Fruit fly (Drosophila melanogaster) whole organism, embryonic: ENCODE measurements around the gene Mondo.
A peak's percentile ranks its signal among the peaks of the same experiment; 100 is the strongest.

Experiments used
- B-H2 ChIP-seq: fragments of 200-800 bp; sonication (Bioruptor generic); optimal IDR thresholded peaks from 2 replicates; lab custom pipeline; 2018; ENCODE audit warnings: missing biosample characterization, mild to moderate bottlenecking, missing genetic modification characterization
- C15 ChIP-seq: fragments of 200-800 bp; sonication (Bioruptor generic); IDR thresholded peaks from 3 replicates; pipeline ENCODE4 v1.3.6; 2022; ENCODE audit warnings: missing biosample characterization, missing genetic modification characterization
- CG11560 ChIP-seq: fragments of 200-800 bp; sonication (Bioruptor generic); IDR thresholded peaks from 3 replicates; pipeline ENCODE4 v1.3.6; 2022; ENCODE audit warnings: missing biosample characterization, missing genetic modification characterization
- CG12236 ChIP-seq: fragments of 200-800 bp; sonication (Bioruptor generic); optimal IDR thresholded peaks from 2 replicates; lab custom pipeline; 2016; ENCODE audit warnings: missing biosample characterization, missing genetic modification characterization
- CG1233 ChIP-seq: fragments of 200-800 bp; sonication (Bioruptor generic); optimal IDR thresholded peaks from 4 replicates; lab custom pipeline; 2018; ENCODE audit warnings: missing biosample characterization, mild to moderate bottlenecking, missing genetic modification characterization
- CG12391 ChIP-seq: fragments of 200-800 bp; sonication (Bioruptor generic); optimal IDR thresholded peaks from 3 replicates; lab custom pipeline; 2018; ENCODE audit warnings: missing biosample characterization, mild to moderate bottlenecking, missing genetic modification characterization, moderate library complexity
- CG13287 ChIP-seq: fragments of 200-800 bp; sonication (Bioruptor generic); IDR thresholded peaks from 2 replicates; pipeline ENCODE4 v1.3.6; 2022; ENCODE audit warnings: missing biosample characterization, missing genetic modification characterization; ENCODE audit not compliant: partially characterized antibody
- CG13775 ChIP-seq: fragments of 200-800 bp; sonication (Bioruptor generic); optimal IDR thresholded peaks from 3 replicates; lab custom pipeline; 2017; ENCODE audit warnings: missing biosample characterization, mild to moderate bottlenecking, missing genetic modification characterization
- CG15514 ChIP-seq: fragments of 200-800 bp; sonication (Bioruptor generic); optimal IDR thresholded peaks from 3 replicates; lab custom pipeline; 2017; ENCODE audit warnings: missing biosample characterization, missing genetic modification characterization, mild to moderate bottlenecking, moderate library complexity, missing genetic modification reagents
- CG17802 ChIP-seq: fragments of 200-800 bp; sonication (Bioruptor generic); optimal IDR thresholded peaks from 2 replicates; lab custom pipeline; 2018; ENCODE audit warnings: missing biosample characterization, mild to moderate bottlenecking, missing genetic modification characterization, moderate library complexity
- CG1792 ChIP-seq: fragments of 200-800 bp; sonication (Bioruptor generic); optimal IDR thresholded peaks from 2 replicates; lab custom pipeline; 2016; ENCODE audit warnings: missing biosample characterization, missing genetic modification characterization
- CG18011 ChIP-seq: fragments of 200-800 bp; sonication (Bioruptor generic); optimal IDR thresholded peaks from 2 replicates; lab custom pipeline; 2017; ENCODE audit warnings: missing biosample characterization, missing genetic modification characterization, mild to moderate bottlenecking, moderate library complexity, missing genotype
- CG2120 ChIP-seq: fragments of 200-800 bp; sonication (Bioruptor generic); optimal IDR thresholded peaks from 3 replicates; lab custom pipeline; 2016; ENCODE audit warnings: missing biosample characterization, missing genetic modification characterization
- CG3163 ChIP-seq: fragments of 200-800 bp; sonication (Bioruptor generic); optimal IDR thresholded peaks from 3 replicates; lab custom pipeline; 2016; ENCODE audit warnings: missing biosample characterization, missing genetic modification characterization
- CG33557 ChIP-seq: fragments of 200-800 bp; sonication (Bioruptor generic); optimal IDR thresholded peaks from 2 replicates; lab custom pipeline; 2019; ENCODE audit warnings: missing biosample characterization, mild to moderate bottlenecking, missing genetic modification characterization, moderate library complexity
- CG3847 ChIP-seq: fragments of 200-800 bp; sonication (Bioruptor generic); IDR thresholded peaks from 2 replicates; pipeline ENCODE4 v1.3.6; 2022; ENCODE audit warnings: missing biosample characterization, missing genetic modification characterization
- CG8944 ChIP-seq: fragments of 200-800 bp; sonication (Bioruptor generic); optimal IDR thresholded peaks from 3 replicates; lab custom pipeline; 2016; ENCODE audit warnings: missing biosample characterization, missing genetic modification characterization
- CG9609 ChIP-seq: fragments of 200-800 bp; sonication (Bioruptor generic); optimal IDR thresholded peaks from 3 replicates; lab custom pipeline; 2016; ENCODE audit warnings: missing biosample characterization, missing genetic modification characterization
- CG9727 ChIP-seq: fragments of 200-800 bp; sonication (Bioruptor generic); optimal IDR thresholded peaks from 3 replicates; lab custom pipeline; 2017; ENCODE audit warnings: missing biosample characterization, mild to moderate bottlenecking, missing genetic modification characterization
- CG9876 ChIP-seq: fragments of 200-800 bp; sonication (Bioruptor generic); optimal IDR thresholded peaks from 2 replicates; lab custom pipeline; 2016; ENCODE audit warnings: missing biosample characterization, missing genetic modification characterization
- E2f1 ChIP-seq: fragments of 200-800 bp; sonication (Bioruptor generic); IDR thresholded peaks from 2 replicates; pipeline ENCODE4 v1.3.6; 2022; ENCODE audit warnings: missing biosample characterization, missing genetic modification characterization
- HLHmδ ChIP-seq: fragments of 200-800 bp; sonication (Bioruptor generic); optimal IDR thresholded peaks from 2 replicates; lab custom pipeline; 2018; ENCODE audit warnings: missing biosample characterization, mild to moderate bottlenecking, missing genetic modification characterization, moderate library complexity
- Hr51 ChIP-seq, 2 experiments: fragments of 200-800 bp; sonication (Bioruptor generic); optimal IDR thresholded peaks; 2 replicates in 1 of 2; 3 replicates in 1 of 2; lab custom pipeline; 2016 to 2018; ENCODE audit warnings: missing biosample characterization in 2 of 2, missing genetic modification characterization in 2 of 2, mild to moderate bottlenecking in 1 of 2, moderate library complexity in 1 of 2
- MESR4 ChIP-seq: fragments of 200-800 bp; sonication (Bioruptor generic); optimal IDR thresholded peaks from 2 replicates; lab custom pipeline; 2018; ENCODE audit warnings: missing biosample characterization, mild to moderate bottlenecking, missing genetic modification characterization, moderate library complexity
- Mad ChIP-seq: fragments of 200-800 bp; sonication (Bioruptor generic); optimal IDR thresholded peaks from 2 replicates; lab custom pipeline; 2016; ENCODE audit warnings: missing biosample characterization, missing genetic modification characterization
- Mes4 ChIP-seq: fragments of 200-800 bp; sonication (Bioruptor generic); optimal IDR thresholded peaks from 2 replicates; lab custom pipeline; 2016; ENCODE audit warnings: missing biosample characterization, missing genetic modification characterization
- Nf-YC ChIP-seq: fragments of 200-800 bp; optimal IDR thresholded peaks from 3 replicates; lab custom pipeline; 2019; ENCODE audit warnings: missing biosample characterization, mild to moderate bottlenecking, missing genetic modification characterization, moderate library complexity
- Opbp ChIP-seq: fragments of 200-800 bp; sonication (Bioruptor generic); IDR thresholded peaks from 3 replicates; pipeline ENCODE4 v1.3.6; 2022; ENCODE audit warnings: missing biosample characterization, missing genetic modification characterization; ENCODE audit not compliant: partially characterized antibody
- Ptx1 ChIP-seq: fragments of 200-800 bp; sonication (Bioruptor generic); IDR thresholded peaks from 2 replicates; pipeline ENCODE4 v1.3.6; 2022; ENCODE audit warnings: missing biosample characterization, missing genetic modification characterization
- Taf1 ChIP-seq: fragments of 200-800 bp; sonication (Bioruptor generic); IDR thresholded peaks from 2 replicates; pipeline ENCODE4 v1.3.6; 2022; ENCODE audit warnings: missing biosample characterization, missing genetic modification characterization
- ab ChIP-seq: fragments of 200-800 bp; sonication (Bioruptor generic); optimal IDR thresholded peaks from 2 replicates; lab custom pipeline; 2016; ENCODE audit warnings: missing biosample characterization, missing genetic modification characterization
- cg ChIP-seq: fragments of 200-800 bp; sonication (Bioruptor generic); optimal IDR thresholded peaks from 3 replicates; lab custom pipeline; 2019; ENCODE audit warnings: missing biosample characterization, mild to moderate bottlenecking, missing genetic modification characterization, moderate library complexity
- crp ChIP-seq, 2 experiments: fragments of 200-800 bp; sonication (Bioruptor generic); optimal IDR thresholded peaks; 2 replicates in 1 of 2; 3 replicates in 1 of 2; lab custom pipeline; 2017; ENCODE audit warnings: missing biosample characterization in 2 of 2, missing genetic modification characterization in 2 of 2, mild to moderate bottlenecking in 1 of 2, moderate library complexity in 1 of 2
- ems ChIP-seq: fragments of 200-800 bp; sonication (Bioruptor generic); optimal IDR thresholded peaks from 3 replicates; lab custom pipeline; 2016; ENCODE audit warnings: missing biosample characterization, missing genetic modification characterization
- exex ChIP-seq: fragments of 200-800 bp; sonication (Bioruptor generic); optimal IDR thresholded peaks from 4 replicates; lab custom pipeline; 2018; ENCODE audit warnings: missing biosample characterization, mild to moderate bottlenecking, missing genetic modification characterization, moderate library complexity
- gem ChIP-seq: fragments of 200-800 bp; sonication (Bioruptor generic); optimal IDR thresholded peaks from 2 replicates; lab custom pipeline; 2019; ENCODE audit warnings: missing biosample characterization, mild to moderate bottlenecking, missing genetic modification characterization, moderate library complexity
- jumu ChIP-seq: fragments of 200-800 bp; sonication (Bioruptor generic); optimal IDR thresholded peaks from 3 replicates; lab custom pipeline; 2016; ENCODE audit warnings: missing biosample characterization, missing genetic modification characterization
- maf-S ChIP-seq: fragments of 200-800 bp; sonication (Bioruptor generic); optimal IDR thresholded peaks from 2 replicates; lab custom pipeline; 2016; ENCODE audit warnings: missing biosample characterization, missing genetic modification characterization
- pan ChIP-seq, 4 experiments: fragments of >200 bp in 3 of 4; fragments of 200-800 bp in 1 of 4; sonication (Bioruptor generic) in 1 of 4; optimal IDR thresholded peaks in 3 of 4; IDR thresholded peaks in 1 of 4; 2 replicates each; pipeline versions ENCODE4 v1.3.6 to Lab custom; 2017 to 2022; ENCODE audit warnings: missing biosample characterization in 2 of 4, missing genetic modification characterization in 2 of 4, mixed read lengths in 1 of 4
- phol ChIP-seq: fragments of 200-800 bp; sonication (Bioruptor generic); optimal IDR thresholded peaks from 3 replicates; lab custom pipeline; 2018; ENCODE audit warnings: missing biosample characterization, mild to moderate bottlenecking, missing genetic modification characterization, moderate library complexity
- repo ChIP-seq: fragments of 200-800 bp; sonication (Bioruptor generic); optimal IDR thresholded peaks from 2 replicates; lab custom pipeline; 2016; ENCODE audit warnings: missing biosample characterization, missing genetic modification characterization
- row ChIP-seq: fragments of 200-800 bp; sonication (Bioruptor generic); IDR thresholded peaks from 3 replicates; pipeline ENCODE4 v1.3.6; 2022; ENCODE audit warnings: missing biosample characterization, missing genetic modification characterization
- run ChIP-seq: fragments of 200-800 bp; sonication (Bioruptor generic); optimal IDR thresholded peaks from 3 replicates; lab custom pipeline; 2018; ENCODE audit warnings: missing biosample characterization, mild to moderate bottlenecking, missing genetic modification characterization
- sens ChIP-seq: fragments of 200-800 bp; sonication (Bioruptor generic); peaks from one replicate; lab custom pipeline; 2016; ENCODE audit warnings: missing biosample characterization, missing genetic modification characterization
- shn ChIP-seq: fragments of 200-800 bp; sonication (Bioruptor generic); optimal IDR thresholded peaks from 3 replicates; lab custom pipeline; 2016; ENCODE audit warnings: missing biosample characterization, missing genetic modification characterization
- so ChIP-seq: fragments of 200-800 bp; sonication (Bioruptor generic); IDR thresholded peaks from 3 replicates; pipeline ENCODE4 v1.3.6; 2022; ENCODE audit warnings: missing biosample characterization, missing genetic modification characterization
- unc-4 ChIP-seq: fragments of 200-800 bp; sonication (Bioruptor generic); IDR thresholded peaks from 2 replicates; pipeline ENCODE4 v1.3.6; 2022; ENCODE audit warnings: missing biosample characterization, missing genetic modification characterization; ENCODE audit not compliant: partially characterized antibody
- yki ChIP-seq: fragments of >200 bp; optimal IDR thresholded peaks from 3 replicates; lab custom pipeline; 2018
- zfh2 ChIP-seq: fragments of 200-800 bp; sonication (Bioruptor generic); optimal IDR thresholded peaks from 2 replicates; lab custom pipeline; 2016; ENCODE audit warnings: missing biosample characterization, missing genetic modification characterization

Mondo gene

dm6 chr2L:21309754-21310426 is at the start of gene Mondo (continued):
- TF ChIP-seq CG2120 (peak; percentile 50), CG9876 (GFP tag; lab: Kevin White, UChicago) (peak; percentile 10), CG12391 (tag; lab: Kevin White, UChicago) (peak; percentile 51), ab (GFP tag; lab: Kevin White, UChicago) (no peak), exex (tag; lab: Kevin White, UChicago) (peak; percentile 37), unc-4 (GFP tag; lab: Robert Waterston, UW) (no peak), phol (tag; lab: Kevin White, UChicago) (peak; percentile 82), repo (no peak), Mad (peak; percentile 14), CG17802 (peak; percentile 76), Opbp (GFP tag; lab: Robert Waterston, UW) (no peak; the same call in 2 of the 3 replicates), Ptx1 (GFP tag; lab: Robert Waterston, UW) (peak; percentile 64), row (GFP tag; lab: Robert Waterston, UW) (peak; percentile 84), CG12236 (GFP tag; lab: Kevin White, UChicago) (no peak), E2f1 (no peak; the same call in 1 of the 2 replicates), CG9609 (GFP tag; lab: Kevin White, UChicago) (peak; percentile 46), Hr51 (GFP tag; optimal IDR thresholded peaks at IDR 0.05; lab: Kevin White, UChicago) (peak in 1 of 2 experiments; percentile 41), crp (GFP tag; optimal IDR thresholded peaks at IDR 0.05; lab: Kevin White, UChicago) (peak in 1 of 2 experiments; percentile 58), CG13775 (GFP tag; lab: Kevin White, UChicago) (peak; percentile 32), Nf-YC (no peak), cg (GFP tag; lab: Kevin White, UChicago) (peak; percentile 77), HLHmδ (GFP tag; lab: Kevin White, UChicago) (no peak), zfh2 (peak; percentile 34), CG18011 (GFP tag; lab: Kevin White, UChicago) (no peak), CG33557 (GFP tag; lab: Kevin White, UChicago) (no peak), CG1233 (GFP tag; lab: Kevin White, UChicago) (peak; percentile 13), Mes4 (GFP tag; lab: Kevin White, UChicago) (no peak), CG3847 (peak; percentile 59), run (tag; lab: Kevin White, UChicago) (peak; percentile 4), shn (GFP tag; lab: Kevin White, UChicago) (peak; percentile 17), C15 (no peak), CG11560 (tag; lab: Robert Waterston, UW) (no peak), CG3163 (no peak), CG1792 (no peak), jumu (GFP tag; lab: Kevin White, UChicago) (peak; percentile 6), CG13287 (GFP tag; lab: Robert Waterston, UW) (no peak), CG8944 (GFP tag; lab: Kevin White, UChicago) (peak; percentile 10), sens (GFP tag; lab: Kevin White, UChicago) (peak; percentile 72), B-H2 (GFP tag; lab: Kevin White, UChicago) (peak; percentile 8), so (GFP tag; lab: Robert Waterston, UW) (no peak; the same call in 2 of the 3 replicates), pan (optimal IDR thresholded peaks at IDR 0.05; lab: Kevin White, UChicago) (no peak), pan (GFP tag; optimal IDR thresholded peaks at IDR 0.05 in 1 of 2, IDR thresholded peaks at IDR 0.05 in 1 of 2) (peak in 1 of 2 experiments; percentile 69), maf-S (GFP tag; lab: Kevin White, UChicago) (no peak), ems (GFP tag; lab: Kevin White, UChicago) (peak; percentile 3), MESR4 (GFP tag; lab: Kevin White, UChicago) (peak; percentile 84), gem (tag; lab: Kevin White, UChicago) (peak; percentile 65), Taf1 (no peak), yki (lab: Kevin White, UChicago) (no peak), CG15514 (GFP tag; lab: Kevin White, UChicago) (peak; percentile 42), CG9727 (GFP tag; lab: Kevin White, UChicago) (no peak)
